Worm (Caenorhabditis elegans): Measurements from ENCODE around the gene F16G10.10.

DNA sequence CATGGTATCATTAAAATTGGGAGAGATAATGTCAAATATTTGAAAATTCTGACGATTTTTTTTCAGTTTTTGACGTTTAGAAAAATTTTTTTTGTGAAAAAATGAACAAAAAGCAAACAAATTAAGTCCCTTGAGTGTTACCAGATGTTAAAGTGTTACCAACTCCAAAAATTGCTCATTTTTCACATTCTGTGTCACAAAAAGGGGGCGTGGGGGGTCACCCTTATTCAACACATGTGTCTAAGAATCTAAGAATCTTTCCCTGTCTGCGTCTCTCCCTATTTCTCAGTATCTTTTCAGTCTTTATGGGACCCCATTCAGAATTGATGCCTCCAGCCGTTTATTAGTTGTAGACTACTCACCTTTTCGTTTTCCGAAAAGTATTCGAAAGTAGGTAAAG lies 48.2 kb upstream of the F16G10.10 start:
- TF ChIP-seq blmp-1 (tag; optimal IDR thresholded peaks at IDR 0.05) (no peak), nhr-237 (tag; optimal IDR thresholded peaks at IDR 0.05) (no peak), pha-4 (tag; optimal IDR thresholded peaks at IDR 0.05) (no peak), M03D4.4 (tag; optimal IDR thresholded peaks at IDR 0.05) (no peak), snpc-4 (tag; optimal IDR thresholded peaks at IDR 0.05) (no peak), zip-8 (tag; optimal IDR thresholded peaks at IDR 0.05) (no peak), unc-39 (tag; optimal IDR thresholded peaks at IDR 0.05) (no peak), lsy-2 (tag; optimal IDR thresholded peaks at IDR 0.05) (no peak), lin-13 (tag; optimal IDR thresholded peaks at IDR 0.05) (no peak), elt-3 (tag; optimal IDR thresholded peaks at IDR 0.05) (no peak), unc-62 (GFP tag; optimal IDR thresholded peaks at IDR 0.05) (no peak)

Measured in whole organism, mixed stage, embryonic.